Worm (Caenorhabditis elegans) whole organism, mixed stage, embryonic: ENCODE measurements around the gene M163.7.

Source experiments
- M03D4.4 ChIP-seq: sonication (generic microtip); optimal IDR thresholded peaks from 2 replicates; lab custom pipeline; 2017; ENCODE audit warnings: mild to moderate bottlenecking, missing genetic modification characterization, missing compliant biosample characterization
- bed-3 ChIP-seq: fragments of 200-800 bp; sonication (Bioruptor generic); optimal IDR thresholded peaks from 3 replicates; lab custom pipeline; 2018; ENCODE audit warnings: mild to moderate bottlenecking, missing genetic modification characterization, moderate library complexity, missing compliant biosample characterization
- blmp-1 ChIP-seq: fragments of 150-350 bp; optimal IDR thresholded peaks from 2 replicates; lab custom pipeline; 2014; ENCODE audit warnings: missing biosample characterization, missing genetic modification characterization
- ceh-39 ChIP-seq: fragments of 150-350 bp; optimal IDR thresholded peaks from 2 replicates; lab custom pipeline; 2014; ENCODE audit warnings: missing biosample characterization, missing genetic modification characterization
- ceh-43 ChIP-seq: fragments of 200-800 bp; sonication (Bioruptor generic); optimal IDR thresholded peaks from 2 replicates; lab custom pipeline; 2018; ENCODE audit warnings: mild to moderate bottlenecking, missing genetic modification characterization, moderate library complexity, missing compliant biosample characterization
- ceh-83 ChIP-seq: fragments of 200-800 bp; sonication (Bioruptor generic); optimal IDR thresholded peaks from 2 replicates; lab custom pipeline; 2018; ENCODE audit warnings: mild to moderate bottlenecking, missing genetic modification characterization, missing compliant biosample characterization
- ces-1 ChIP-seq: fragments of 150-350 bp; optimal IDR thresholded peaks from 2 replicates; lab custom pipeline; 2014; ENCODE audit warnings: missing biosample characterization, missing genetic modification reagents, missing genetic modification characterization
- cnd-1 ChIP-seq: fragments of 200-800 bp; sonication (Bioruptor generic); optimal IDR thresholded peaks from 2 replicates; lab custom pipeline; 2018; ENCODE audit warnings: mild to moderate bottlenecking, missing genetic modification characterization, missing compliant biosample characterization
- drap-1 ChIP-seq: fragments of 200-800 bp; sonication (Bioruptor generic); optimal IDR thresholded peaks from 3 replicates; lab custom pipeline; 2018; ENCODE audit warnings: mild to moderate bottlenecking, missing genetic modification characterization, missing compliant biosample characterization
- elt-1 ChIP-seq: sonication (generic microtip); optimal IDR thresholded peaks from 2 replicates; lab custom pipeline; 2017; ENCODE audit warnings: missing genetic modification characterization, mild to moderate bottlenecking, missing compliant biosample characterization, antibody characterized with exemption, moderate library complexity, borderline replicate concordance; ENCODE audit not compliant: insufficient read depth
- elt-3 ChIP-seq: fragments of 150-350 bp; optimal IDR thresholded peaks from 2 replicates; lab custom pipeline; 2014; ENCODE audit warnings: missing biosample characterization, missing genetic modification characterization
- flh-1 ChIP-seq: fragments of 200-800 bp; sonication (Bioruptor generic); optimal IDR thresholded peaks from 2 replicates; lab custom pipeline; 2018; ENCODE audit warnings: mild to moderate bottlenecking, missing genetic modification characterization, moderate library complexity, missing compliant biosample characterization
- ham-2 ChIP-seq: fragments of 200-800 bp; sonication (Bioruptor generic); optimal IDR thresholded peaks from 2 replicates; lab custom pipeline; 2018; ENCODE audit warnings: mild to moderate bottlenecking, missing genetic modification characterization, missing compliant biosample characterization
- hlh-1 ChIP-seq: fragments of 150-350 bp; optimal IDR thresholded peaks from 2 replicates; lab custom pipeline; 2014; ENCODE audit warnings: missing biosample characterization, missing genetic modification reagents, missing genetic modification characterization
- lin-13 ChIP-seq: fragments of 150-350 bp; optimal IDR thresholded peaks from 2 replicates; lab custom pipeline; 2014; ENCODE audit warnings: missing biosample characterization, missing genetic modification characterization
- lin-32 ChIP-seq: fragments of 200-800 bp; sonication (Bioruptor generic); optimal IDR thresholded peaks from 2 replicates; lab custom pipeline; 2018; ENCODE audit warnings: mild to moderate bottlenecking, missing genetic modification characterization, missing compliant biosample characterization
- lsy-2 ChIP-seq: fragments of 150-350 bp; optimal IDR thresholded peaks from 2 replicates; lab custom pipeline; 2014; ENCODE audit warnings: missing biosample characterization, missing genetic modification characterization
- mab-5 ChIP-seq: fragments of 150-350 bp; optimal IDR thresholded peaks from 2 replicates; lab custom pipeline; 2014; ENCODE audit warnings: missing biosample characterization, missing genetic modification characterization
- mep-1 ChIP-seq: fragments of 150-350 bp; optimal IDR thresholded peaks from 2 replicates; lab custom pipeline; 2017; ENCODE audit warnings: missing biosample characterization, missing genetic modification reagents, missing genetic modification characterization, inconsistent platforms
- mls-2 ChIP-seq: sonication (generic microtip); optimal IDR thresholded peaks from 2 replicates; lab custom pipeline; 2016; ENCODE audit warnings: mild to moderate bottlenecking, missing genetic modification characterization, moderate library complexity, missing compliant biosample characterization
- nhr-12 ChIP-seq: fragments of 150-350 bp; optimal IDR thresholded peaks from 2 replicates; lab custom pipeline; 2014; ENCODE audit warnings: missing biosample characterization, missing genetic modification characterization
- nhr-2 ChIP-seq: fragments of 150-350 bp; optimal IDR thresholded peaks from 2 replicates; lab custom pipeline; 2014; ENCODE audit warnings: missing biosample characterization, missing genetic modification characterization
- nhr-237 ChIP-seq: fragments of 150-350 bp; optimal IDR thresholded peaks from 2 replicates; lab custom pipeline; 2014; ENCODE audit warnings: missing biosample characterization, missing genetic modification characterization
- nhr-28 ChIP-seq: fragments of 150-350 bp; optimal IDR thresholded peaks from 2 replicates; lab custom pipeline; 2014; ENCODE audit warnings: missing biosample characterization, missing genetic modification characterization
- pha-4 ChIP-seq: fragments of 150-350 bp; optimal IDR thresholded peaks from 2 replicates; lab custom pipeline; 2018; ENCODE audit warnings: missing biosample characterization, missing genetic modification reagents, missing genetic modification characterization
- sem-2 ChIP-seq: fragments of 200-800 bp; sonication (Bioruptor generic); optimal IDR thresholded peaks from 2 replicates; lab custom pipeline; 2018; ENCODE audit warnings: mild to moderate bottlenecking, missing genetic modification characterization, missing compliant biosample characterization
- snpc-4 ChIP-seq: fragments of 150-350 bp; optimal IDR thresholded peaks from 2 replicates; lab custom pipeline; 2014; ENCODE audit warnings: missing biosample characterization, missing genetic modification characterization
- tbx-8 ChIP-seq: fragments of 200-800 bp; sonication (Bioruptor generic); optimal IDR thresholded peaks from 2 replicates; lab custom pipeline; 2018; ENCODE audit warnings: mild to moderate bottlenecking, missing genetic modification characterization, moderate library complexity, missing compliant biosample characterization
- unc-39 ChIP-seq: fragments of 150-350 bp; optimal IDR thresholded peaks from 2 replicates; lab custom pipeline; 2014; ENCODE audit warnings: missing biosample characterization, missing genetic modification characterization
- unc-62 ChIP-seq: fragments of 150-350 bp; optimal IDR thresholded peaks from 2 replicates; lab custom pipeline; 2014; ENCODE audit warnings: missing biosample characterization, missing genetic modification reagents, missing genetic modification characterization
- ztf-11 ChIP-seq: fragments of 150-350 bp; optimal IDR thresholded peaks from 2 replicates; lab custom pipeline; 2014; ENCODE audit warnings: missing biosample characterization, missing genetic modification characterization

Gene M163.7

ce11 chrX:14428052-14428451 is 36.6 kb upstream of the M163.7 start, which contains the start of gene F23D12.1:
Gene F23D12.1, minus strand, starts transcription at chrX:14428152.
- TF ChIP-seq mls-2 (tag; lab: Kevin White, UChicago) (no peak), M03D4.4 (no peak), flh-1 (no peak), sem-2 (no peak), ztf-11 (tag; lab: Kevin White, UChicago) (no peak), snpc-4 (tag; lab: Kevin White, UChicago) (no peak), mep-1 (no peak), lin-32 (GFP tag; lab: Kevin White, UChicago) (no peak), drap-1 (no peak), mab-5 (tag; lab: Kevin White, UChicago) (no peak), lin-13 (tag; lab: Kevin White, UChicago) (no peak), nhr-2 (no peak), ceh-39 (tag; lab: Kevin White, UChicago) (no peak), nhr-237 (no peak), cnd-1 (tag; lab: Kevin White, UChicago) (no peak)

ce11 chrX:14430436-14430835 is 34.2 kb upstream of the M163.7 start:
- no peak for TF ChIP-seq lsy-2 (tag; lab: Kevin White, UChicago)
- TF ChIP-seq mab-5 (tag; lab: Kevin White, UChicago): no peak
- TF ChIP-seq ces-1 (GFP tag; lab: Kevin White, UChicago): no peak
- no peak for TF ChIP-seq tbx-8 (GFP tag; lab: Kevin White, UChicago)
- no peak for TF ChIP-seq blmp-1
- no peak for TF ChIP-seq flh-1
- TF ChIP-seq mep-1: no peak
- TF ChIP-seq snpc-4 (tag; lab: Kevin White, UChicago): no peak

DNA sequence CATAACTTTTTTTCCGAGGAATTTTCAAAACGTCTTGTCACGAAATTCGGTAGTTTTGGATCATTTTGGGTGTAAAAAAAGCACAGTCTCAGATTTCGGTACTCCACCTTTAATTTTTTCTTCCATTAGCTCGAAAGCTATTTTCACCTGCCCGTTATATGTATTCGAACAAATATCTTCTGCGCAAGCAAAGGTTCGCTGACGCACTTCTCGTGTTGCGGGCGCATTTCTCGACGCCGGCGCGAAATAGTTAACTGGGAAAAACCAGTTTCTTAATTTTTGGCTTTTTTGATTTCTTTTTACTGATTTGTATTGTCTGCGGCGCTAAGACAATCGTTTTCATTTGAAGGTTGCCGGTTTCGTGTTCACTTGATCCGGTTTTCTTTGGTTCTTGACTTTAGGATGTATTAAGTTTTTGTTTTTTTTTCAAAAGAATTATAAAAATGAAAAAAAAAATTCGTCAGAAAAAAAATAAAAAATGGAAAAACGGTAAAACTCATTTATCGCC is 28.9 kb upstream of the M163.7 start:
- TF ChIP-seq bed-3 (GFP tag; lab: Kevin White, UChicago): no peak
- no peak for TF ChIP-seq elt-1 (tag; lab: Kevin White, UChicago)
- TF ChIP-seq ceh-39 (tag; lab: Kevin White, UChicago): no peak
- no peak for TF ChIP-seq hlh-1 (tag; lab: Kevin White, UChicago)
- no peak for TF ChIP-seq tbx-8 (GFP tag; lab: Kevin White, UChicago)
- no peak for TF ChIP-seq elt-3 (tag; lab: Kevin White, UChicago)
- TF ChIP-seq M03D4.4: no peak
- TF ChIP-seq nhr-12: no peak
- TF ChIP-seq lin-13 (tag; lab: Kevin White, UChicago): no peak
- TF ChIP-seq blmp-1: no peak
- no peak for TF ChIP-seq pha-4 (tag; lab: Kevin White, UChicago)
- TF ChIP-seq ham-2 (GFP tag; lab: Kevin White, UChicago): no peak
- no peak for TF ChIP-seq flh-1
- no peak for TF ChIP-seq drap-1
- no peak for TF ChIP-seq unc-39
- no peak for TF ChIP-seq ces-1 (GFP tag; lab: Kevin White, UChicago)
- TF ChIP-seq ceh-43 (GFP tag; lab: Kevin White, UChicago): no peak
- TF ChIP-seq ceh-83 (GFP tag; lab: Kevin White, UChicago): no peak
- TF ChIP-seq unc-62 (GFP tag; lab: Kevin White, UChicago): no peak
- TF ChIP-seq, all 35 proteins: peak for 0

DNA sequence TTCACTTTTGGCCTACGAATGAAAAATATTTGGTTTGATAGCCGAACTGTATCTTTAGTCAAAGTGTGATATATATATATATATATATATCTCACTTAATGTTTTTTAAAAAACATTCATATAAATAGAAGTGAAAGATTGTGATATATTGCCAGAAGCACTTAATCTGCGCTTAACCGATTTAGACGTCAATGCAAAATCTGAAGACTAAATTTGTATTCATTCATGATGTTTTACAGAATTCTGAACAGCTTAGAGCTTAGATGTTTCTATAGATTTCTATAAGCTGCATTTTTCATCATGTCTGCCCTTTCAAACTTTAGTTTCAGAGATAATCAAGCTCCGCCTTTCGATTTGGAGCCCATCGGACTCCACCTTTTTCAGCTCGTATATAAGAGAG is 22.3 kb upstream of the M163.7 start, which contains the start of gene F23D12.3:
F23D12.3 (plus strand) TSS at position 301 of the 400 bp plus-strand sequence.
- TF ChIP-seq hlh-1 (tag; lab: Kevin White, UChicago) (no peak), flh-1 (no peak), mls-2 (tag; lab: Kevin White, UChicago) (no peak), nhr-28 (no peak), snpc-4 (tag; lab: Kevin White, UChicago) (no peak), lsy-2 (tag; lab: Kevin White, UChicago) (no peak), lin-32 (GFP tag; lab: Kevin White, UChicago) (no peak)

- no peak for TF ChIP-seq flh-1
- no peak for TF ChIP-seq mls-2 (tag; lab: Kevin White, UChicago)
- TF ChIP-seq nhr-12: no peak
- no peak for TF ChIP-seq M03D4.4
- TF ChIP-seq nhr-28: no peak
- TF ChIP-seq elt-1 (tag; lab: Kevin White, UChicago): no peak
- no peak for TF ChIP-seq unc-62 (GFP tag; lab: Kevin White, UChicago)
- no peak for TF ChIP-seq ceh-39 (tag; lab: Kevin White, UChicago)
Measured at ce11 chrX:14444701-14445100, 19.9 kb upstream of the M163.7 start, which contains the start of gene F23D12.4. Gene F23D12.4, plus strand, starts transcription at chrX:14445001.
